ENCODE assay signal across 5 worm cellular contexts in the genomic region with DNA sequence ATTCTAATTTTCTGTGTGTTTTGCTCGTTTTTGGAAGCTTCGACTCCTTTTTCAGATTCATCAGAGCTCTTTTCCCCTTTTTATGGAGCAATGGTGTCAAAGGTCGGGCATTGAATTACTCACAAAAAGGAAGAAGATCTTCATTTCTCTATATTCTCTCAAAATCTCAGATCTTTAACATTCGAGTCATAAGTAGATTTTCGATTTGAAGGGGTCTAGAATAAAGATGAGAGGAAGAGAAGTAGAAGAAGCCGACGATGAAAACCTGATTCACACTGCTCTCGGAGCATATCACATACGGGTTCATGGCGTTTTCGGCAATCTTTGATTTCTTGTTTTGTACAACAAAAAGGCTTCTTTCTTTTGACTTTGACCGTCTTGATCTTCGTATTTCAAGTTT.
TF ChIP-seq lines count a peak whose summit lies in the region.

No protein-coding gene starts in this region.

TF ChIP-seq in whole organism, L1 larva, 84 proteins besides CTCF, POLR2A, EP300 and RAD21:
- TF ChIP-seq efl-1 (optimal IDR thresholded peaks at IDR 0.05; lab: Kevin White, UChicago) = no peak
- peak in 1 of 2 experiments; percentile 59 for TF ChIP-seq efl-1 (GFP tag; optimal IDR thresholded peaks at IDR 0.05 in 1 of 2; lab: Kevin White, UChicago)
- TF ChIP-seq fkh-10 (GFP tag; optimal IDR thresholded peaks at IDR 0.05; lab: Kevin White, UChicago) = peak; percentile 85
- peak; percentile 24 for TF ChIP-seq lin-14 (GFP tag; optimal IDR thresholded peaks at IDR 0.05; lab: Kevin White, UChicago)
- no peak for TF ChIP-seq nhr-76 (tag; optimal IDR thresholded peaks at IDR 0.05; lab: Kevin White, UChicago)
TF ChIP-seq in whole organism, L1 larva: peak in this region for 3.

TF ChIP-seq in whole organism, L3 larva, 47 proteins besides CTCF, POLR2A, EP300 and RAD21:
- TF ChIP-seq fkh-10 (GFP tag; optimal IDR thresholded peaks at IDR 0.05; lab: Kevin White, UChicago) (peak; percentile 79), nhr-28 (tag; optimal IDR thresholded peaks at IDR 0.05; lab: Kevin White, UChicago) (no peak), R02D3.7 (tag; optimal IDR thresholded peaks at IDR 0.05; lab: Kevin White, UChicago) (no peak), hmg-11 (tag; optimal IDR thresholded peaks at IDR 0.05; lab: Kevin White, UChicago) (no peak), jun-1 (tag; optimal IDR thresholded peaks at IDR 0.05; lab: Kevin White, UChicago) (no peak)

TF ChIP-seq in whole organism, L4 larva, 104 proteins besides CTCF, POLR2A, EP300 and RAD21:
- TF ChIP-seq madf-9 (GFP tag; conservative IDR thresholded peaks at IDR 0.05; lab: Robert Waterston, UW) = no peak
- TF ChIP-seq zfp-3 (GFP tag; conservative IDR thresholded peaks at IDR 0.05; lab: Robert Waterston, UW) = no peak
- TF ChIP-seq hmg-1.1 (GFP tag; IDR thresholded peaks at IDR 0.05; lab: Robert Waterston, UW) = no peak
- no peak for TF ChIP-seq mxl-2 (GFP tag; conservative IDR thresholded peaks at IDR 0.05; lab: Robert Waterston, UW)
- TF ChIP-seq set-16 (GFP tag; IDR thresholded peaks at IDR 0.05; lab: Robert Waterston, UW) = no peak
- peak; percentile 65 for TF ChIP-seq fkh-10 (GFP tag; optimal IDR thresholded peaks at IDR 0.05; lab: Kevin White, UChicago)
TF ChIP-seq in whole organism, L4 larva: peak in this region for 1.

TF ChIP-seq in whole organism, mixed stage, embryonic, 35 proteins besides CTCF, POLR2A, EP300 and RAD21:
- TF ChIP-seq lin-13 (tag; optimal IDR thresholded peaks at IDR 0.05; lab: Kevin White, UChicago) (no peak), sptf-1 (tag; optimal IDR thresholded peaks at IDR 0.05; lab: Kevin White, UChicago) (no peak), mep-1 (tag; optimal IDR thresholded peaks at IDR 0.05; lab: Kevin White, UChicago) (no peak), ces-1 (GFP tag; optimal IDR thresholded peaks at IDR 0.05; lab: Kevin White, UChicago) (peak; percentile 2), hlh-1 (tag; optimal IDR thresholded peaks at IDR 0.05; lab: Kevin White, UChicago) (no peak), pha-4 (tag; optimal IDR thresholded peaks at IDR 0.05; lab: Kevin White, UChicago) (no peak), sem-2 (GFP tag; optimal IDR thresholded peaks at IDR 0.05; lab: Kevin White, UChicago) (no peak)

TF ChIP-seq in whole organism, young adult, 124 proteins besides CTCF, POLR2A, EP300 and RAD21:
- TF ChIP-seq ama-1 (optimal IDR thresholded peaks at IDR 0.05; lab: Kevin White, UChicago) (no peak), ama-1 (GFP tag; optimal IDR thresholded peaks at IDR 0.05; lab: Kevin White, UChicago) (no peak), madf-3 (GFP tag; IDR thresholded peaks at IDR 0.05; lab: Robert Waterston, UW) (0 out of 2 replicates have a peak, but pooled peaks have one; percentile 3)
TF ChIP-seq in whole organism, young adult: peak in this region for 1.
